Fruit fly (Drosophila melanogaster) whole organism, wandering third instar larva: ENCODE data around the gene cher.
A peak's percentile ranks its signal among the peaks of the same experiment; 100 is the strongest.

Experiments used
- Abd-B ChIP-seq: fragments of >200 bp; optimal IDR thresholded peaks from 2 replicates; lab custom pipeline; 2017; ENCODE audit warnings: missing biosample characterization, missing genetic modification characterization
- CG32264 ChIP-seq: fragments of 200-800 bp; sonication (Bioruptor generic); optimal IDR thresholded peaks from 2 replicates; lab custom pipeline; 2016; ENCODE audit warnings: missing biosample characterization, missing genetic modification characterization
- CG9705 ChIP-seq: fragments of 200-800 bp; sonication (Bioruptor generic); optimal IDR thresholded peaks from 2 replicates; lab custom pipeline; 2018; ENCODE audit warnings: missing biosample characterization, mild to moderate bottlenecking, missing genetic modification characterization
- CrebA ChIP-seq: fragments of 200-800 bp; sonication (Bioruptor generic); optimal IDR thresholded peaks from 2 replicates; lab custom pipeline; 2016; ENCODE audit warnings: missing biosample characterization, mild to moderate bottlenecking, missing genetic modification characterization, borderline replicate concordance
- Dfd ChIP-seq: fragments of >200 bp; optimal IDR thresholded peaks from 2 replicates; lab custom pipeline; 2017; ENCODE audit warnings: missing biosample characterization, missing genetic modification characterization
- Dif ChIP-seq: fragments of 200-275, 200-300 bp; sonication (Bioruptor generic); optimal IDR thresholded peaks from 2 replicates; lab custom pipeline; 2018; ENCODE audit warnings: missing biosample characterization, missing genetic modification characterization; ENCODE audit not compliant: partially characterized antibody
- GATAd ChIP-seq: sonication (Bioruptor generic); optimal IDR thresholded peaks from 2 replicates; lab custom pipeline; 2016; ENCODE audit warnings: missing biosample characterization, missing genetic modification characterization
- HLH106 ChIP-seq: fragments of 200-800 bp; optimal IDR thresholded peaks from 3 replicates; lab custom pipeline; 2019; ENCODE audit warnings: missing biosample characterization, mild to moderate bottlenecking, missing genetic modification characterization, moderate library complexity
- Hnf4 ChIP-seq: fragments of 200-800 bp; sonication (Bioruptor generic); optimal IDR thresholded peaks from 2 replicates; lab custom pipeline; 2016; ENCODE audit warnings: missing biosample characterization, mild to moderate bottlenecking, missing genetic modification characterization
- Hr78 ChIP-seq: fragments of >200 bp; optimal IDR thresholded peaks from 2 replicates; lab custom pipeline; 2017; ENCODE audit warnings: missing biosample characterization, missing genetic modification characterization
- Hr83 ChIP-seq: fragments of 200-300 bp; sonication (Bioruptor generic); optimal IDR thresholded peaks from 2 replicates; lab custom pipeline; 2016; ENCODE audit warnings: missing biosample characterization, mild to moderate bottlenecking, missing genetic modification characterization, moderate library complexity; ENCODE audit not compliant: poor library complexity, severe bottlenecking
- Jra ChIP-seq: sonication (Bioruptor generic); optimal IDR thresholded peaks from 2 replicates; lab custom pipeline; 2016; ENCODE audit warnings: missing biosample characterization, missing genetic modification characterization
- Mio ChIP-seq: sonication (Bioruptor generic); optimal IDR thresholded peaks from 2 replicates; lab custom pipeline; 2016; ENCODE audit warnings: missing biosample characterization, missing genetic modification characterization
- Myc ChIP-seq: fragments of >200 bp; optimal IDR thresholded peaks from 2 replicates; lab custom pipeline; 2017
- N ChIP-seq: fragments of >200 bp; optimal IDR thresholded peaks from 2 replicates; lab custom pipeline; 2018; ENCODE audit warnings: missing biosample characterization, missing external identifiers, missing genetic modification characterization
- OdsH ChIP-seq: fragments of 200-800 bp; sonication (Bioruptor generic); optimal IDR thresholded peaks from 2 replicates; lab custom pipeline; 2016; ENCODE audit warnings: missing biosample characterization, mild to moderate bottlenecking, missing genetic modification characterization
- Rel ChIP-seq, 2 experiments: fragments of 200-800 bp; sonication (Bioruptor generic) in 1 of 2; optimal IDR thresholded peaks; 2 replicates in 1 of 2; 3 replicates in 1 of 2; lab custom pipeline; 2016 to 2019; ENCODE audit warnings: mild to moderate bottlenecking in 2 of 2, missing biosample characterization in 2 of 2, missing genetic modification characterization in 2 of 2, moderate library complexity in 1 of 2
- Sp1 ChIP-seq: fragments of 200-800 bp; sonication (Bioruptor generic); optimal IDR thresholded peaks from 3 replicates; lab custom pipeline; 2019; ENCODE audit warnings: missing biosample characterization, mild to moderate bottlenecking, missing genetic modification characterization, moderate library complexity
- Vsx2 ChIP-seq: fragments of 200-300, 225-300 bp; sonication (Bioruptor generic); optimal IDR thresholded peaks from 2 replicates; lab custom pipeline; 2018; ENCODE audit warnings: missing biosample characterization, missing genetic modification characterization; ENCODE audit not compliant: partially characterized antibody
- br ChIP-seq: fragments of 200-800 bp; sonication (Bioruptor generic); optimal IDR thresholded peaks from 2 replicates; lab custom pipeline; 2016; ENCODE audit warnings: missing biosample characterization, missing genetic modification characterization
- dl ChIP-seq, 2 experiments: fragments of 175-275, 200-275 bp in 1 of 2; fragments of 200-275 bp in 1 of 2; sonication (Bioruptor generic); optimal IDR thresholded peaks; lab custom pipeline; 2018; ENCODE audit warnings: mild to moderate bottlenecking in 2 of 2, missing biosample characterization in 2 of 2, missing genetic modification characterization in 2 of 2, moderate library complexity in 2 of 2; ENCODE audit not compliant: partially characterized antibody in 2 of 2, insufficient read depth in 1 of 2
- dmrt93B ChIP-seq: fragments of 200-800 bp; sonication (Bioruptor generic); optimal IDR thresholded peaks from 2 replicates; lab custom pipeline; 2018; ENCODE audit warnings: missing biosample characterization, mild to moderate bottlenecking, missing genetic modification characterization
- dsf ChIP-seq: sonication (Bioruptor generic); optimal IDR thresholded peaks from 2 replicates; lab custom pipeline; 2016; ENCODE audit warnings: missing biosample characterization, missing genetic modification characterization, borderline replicate concordance
- ey ChIP-seq: fragments of 200-800 bp; sonication (Bioruptor generic); optimal IDR thresholded peaks from 2 replicates; lab custom pipeline; 2016; ENCODE audit warnings: missing biosample characterization, missing genetic modification characterization
- foxo ChIP-seq, 2 experiments: fragments of 200-800 bp; sonication (Bioruptor generic); optimal IDR thresholded peaks; 2 replicates in 1 of 2; 3 replicates in 1 of 2; lab custom pipeline; 2016 to 2017; ENCODE audit warnings: missing biosample characterization in 2 of 2, missing genetic modification characterization in 2 of 2
- fru ChIP-seq: fragments of 200-800 bp; sonication (Bioruptor generic); optimal IDR thresholded peaks from 3 replicates; lab custom pipeline; 2016; ENCODE audit warnings: missing biosample characterization, mild to moderate bottlenecking, missing genetic modification characterization
- h ChIP-seq: fragments of 200-800 bp; sonication (Bioruptor generic); optimal IDR thresholded peaks from 3 replicates; lab custom pipeline; 2016; ENCODE audit warnings: missing biosample characterization, mild to moderate bottlenecking, missing genetic modification characterization
- jim ChIP-seq: fragments of 175-275, 200-325 bp; sonication (Bioruptor generic); optimal IDR thresholded peaks from 2 replicates; lab custom pipeline; 2016; ENCODE audit warnings: missing biosample characterization, mild to moderate bottlenecking, missing genetic modification characterization
- lola ChIP-seq: fragments of >200 bp; optimal IDR thresholded peaks from 2 replicates; lab custom pipeline; 2017; ENCODE audit warnings: missing biosample characterization, missing genetic modification characterization
- pan ChIP-seq: fragments of >200 bp; optimal IDR thresholded peaks from 2 replicates; lab custom pipeline; 2017
- psq ChIP-seq: fragments of 200-800 bp; sonication (Bioruptor generic); optimal IDR thresholded peaks from 3 replicates; lab custom pipeline; 2017; ENCODE audit warnings: missing biosample characterization, mild to moderate bottlenecking, missing genetic modification characterization, moderate library complexity
- rgr ChIP-seq: fragments of 200-800 bp; sonication (Bioruptor generic); optimal IDR thresholded peaks from 3 replicates; lab custom pipeline; 2016; ENCODE audit warnings: missing biosample characterization, mild to moderate bottlenecking, missing genetic modification characterization
- sage ChIP-seq: fragments of 200-800 bp; sonication (Bioruptor generic); optimal IDR thresholded peaks from 2 replicates; lab custom pipeline; 2016; ENCODE audit warnings: missing biosample characterization, mild to moderate bottlenecking, missing genetic modification characterization
- sv ChIP-seq: fragments of 200-800 bp; sonication (Bioruptor generic); optimal IDR thresholded peaks from 3 replicates; lab custom pipeline; 2016; ENCODE audit warnings: missing biosample characterization, missing genetic modification characterization
- tai ChIP-seq: sonication (Bioruptor generic); optimal IDR thresholded peaks from 2 replicates; lab custom pipeline; 2016; ENCODE audit warnings: missing biosample characterization, missing genetic modification characterization
- usp ChIP-seq: fragments of >200 bp; optimal IDR thresholded peaks from 2 replicates; lab custom pipeline; 2017; ENCODE audit warnings: missing biosample characterization, missing genetic modification characterization
- woc ChIP-seq: sonication (Bioruptor generic); optimal IDR thresholded peaks from 2 replicates; lab custom pipeline; 2016; ENCODE audit warnings: missing biosample characterization, mild to moderate bottlenecking, missing genetic modification characterization

cher gene

DNA sequence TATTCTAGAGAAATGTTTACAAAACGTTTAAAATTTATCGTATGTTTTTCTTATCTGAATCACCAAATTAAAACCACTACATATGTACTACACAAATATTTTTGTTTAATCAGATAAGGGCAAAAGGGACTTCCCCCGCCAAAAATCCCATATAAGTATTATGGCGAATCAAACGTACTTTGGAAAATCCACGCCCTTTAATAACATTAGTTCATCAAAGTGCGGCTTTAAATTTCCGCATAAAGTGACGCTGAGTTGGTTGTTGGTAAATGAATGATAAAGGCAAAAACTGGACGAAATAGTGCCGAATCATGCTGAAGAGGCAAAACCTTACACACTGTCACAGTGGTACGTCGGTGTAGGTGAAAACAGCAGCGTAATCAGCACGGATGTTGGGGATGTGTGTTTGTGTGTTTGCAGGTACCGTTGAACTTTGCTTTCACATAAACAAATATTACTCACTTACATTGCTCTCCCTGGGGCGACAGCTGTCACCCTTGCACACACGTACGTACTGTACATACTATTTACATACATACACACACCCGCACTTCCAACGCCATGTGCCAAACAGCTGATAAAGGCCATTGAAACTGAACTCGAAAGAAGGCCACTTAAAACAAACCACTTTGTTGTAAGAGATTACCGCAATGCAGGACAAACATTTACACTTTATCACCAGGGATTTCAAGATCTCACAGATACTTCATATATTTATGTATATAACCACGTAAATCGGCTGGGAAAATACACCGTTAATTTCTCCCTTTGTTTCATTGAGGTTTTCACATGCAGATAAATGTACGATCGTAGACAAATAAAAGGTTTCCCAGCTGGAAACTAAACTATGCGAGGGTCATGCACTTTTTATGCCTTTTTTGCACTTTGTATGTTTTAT is 46.0 kb downstream of the cher start:
- TF ChIP-seq CrebA (GFP tag; lab: Kevin White, UChicago), result no peak
- TF ChIP-seq foxo (GFP tag; optimal IDR thresholded peaks at IDR 0.05; lab: Kevin White, UChicago), result peak in 1 of 2 experiments; percentile 0
- TF ChIP-seq Hr83 (GFP tag; lab: Kevin White, UChicago), result peak; percentile 56
- peak; percentile 39 for TF ChIP-seq Rel (GFP tag; optimal IDR thresholded peaks at IDR 0.05; lab: Kevin White, UChicago)
- TF ChIP-seq Rel (tag; optimal IDR thresholded peaks at IDR 0.05; lab: Kevin White, UChicago), result peak; percentile 97

DNA sequence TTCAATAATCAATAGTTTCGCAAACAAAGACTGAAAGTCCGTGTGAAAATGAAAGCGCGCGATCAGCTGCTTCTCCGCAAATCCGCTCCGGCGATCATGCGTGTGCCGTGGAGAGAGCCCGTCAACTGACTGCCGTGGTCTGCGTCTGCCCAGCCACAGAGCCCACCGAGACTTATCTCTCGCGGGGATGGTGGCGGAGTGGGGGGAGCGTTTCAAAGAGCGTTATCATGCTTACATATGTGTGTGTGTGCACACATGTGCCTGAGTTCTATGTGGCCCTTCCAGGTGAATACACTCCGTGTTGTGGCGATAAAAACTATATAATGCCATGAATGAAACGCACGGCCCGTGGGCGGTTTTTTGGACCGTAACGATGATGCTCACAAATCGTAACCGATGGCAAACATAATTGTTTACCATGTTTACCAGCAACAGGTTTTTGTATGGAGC is 47.2 kb downstream of the cher start:
- TF ChIP-seq lola (GFP tag; lab: Kevin White, UChicago) (no peak), OdsH (GFP tag; lab: Kevin White, UChicago) (no peak), Sp1 (GFP tag; lab: Kevin White, UChicago) (peak; percentile 14), sage (GFP tag; lab: Kevin White, UChicago) (no peak), Hr78 (no peak), N (no peak), jim (no peak), CrebA (GFP tag; lab: Kevin White, UChicago) (no peak), dmrt93B (GFP tag; lab: Kevin White, UChicago) (no peak), Dfd (GFP tag; lab: Kevin White, UChicago) (no peak), HLH106 (tag; lab: Kevin White, UChicago) (no peak), Jra (GFP tag; lab: Kevin White, UChicago) (no peak), rgr (GFP tag; lab: Kevin White, UChicago) (no peak), Hr83 (GFP tag; lab: Kevin White, UChicago) (peak; percentile 48), usp (GFP tag; lab: Kevin White, UChicago) (no peak), h (GFP tag; lab: Kevin White, UChicago) (peak; percentile 44), Mio (GFP tag; lab: Kevin White, UChicago) (no peak), CG9705 (no peak), Hnf4 (GFP tag; lab: Kevin White, UChicago) (peak; percentile 2), foxo (GFP tag; optimal IDR thresholded peaks at IDR 0.05; lab: Kevin White, UChicago) (no peak), Abd-B (GFP tag; lab: Kevin White, UChicago) (no peak), fru (GFP tag; lab: Kevin White, UChicago) (no peak), Rel (GFP tag; optimal IDR thresholded peaks at IDR 0.05; lab: Kevin White, UChicago) (no peak), Rel (tag; optimal IDR thresholded peaks at IDR 0.05; lab: Kevin White, UChicago) (peak; percentile 82)

dm6 chr3R:17072526-17073114 is 52.6 kb downstream of the cher start, which contains the start of the genes Ns1 and mRpS11:
Gene Ns1 (minus strand): TSS chr3R:17072675.
Gene mRpS11 (plus strand): TSS chr3R:17072732.
- TF ChIP-seq OdsH (GFP tag; lab: Kevin White, UChicago) (no peak), GATAd (no peak), psq (GFP tag; lab: Kevin White, UChicago) (no peak), Dif (GFP tag; lab: Kevin White, UChicago) (no peak), ey (GFP tag; lab: Kevin White, UChicago) (peak; percentile 8), Jra (GFP tag; lab: Kevin White, UChicago) (no peak), Hr83 (GFP tag; lab: Kevin White, UChicago) (peak; percentile 5), rgr (GFP tag; lab: Kevin White, UChicago) (peak; percentile 71), usp (GFP tag; lab: Kevin White, UChicago) (no peak), CG32264 (no peak), h (GFP tag; lab: Kevin White, UChicago) (peak; percentile 49), Myc (peak; percentile 57), lola (GFP tag; lab: Kevin White, UChicago) (no peak), HLH106 (tag; lab: Kevin White, UChicago) (peak; percentile 29), Sp1 (GFP tag; lab: Kevin White, UChicago) (peak; percentile 13), sage (GFP tag; lab: Kevin White, UChicago) (no peak), Hr78 (no peak), dmrt93B (GFP tag; lab: Kevin White, UChicago) (no peak), Dfd (GFP tag; lab: Kevin White, UChicago) (no peak), Hnf4 (GFP tag; lab: Kevin White, UChicago) (peak; percentile 64), tai (GFP tag; lab: Kevin White, UChicago) (no peak), Rel (GFP tag; optimal IDR thresholded peaks at IDR 0.05; lab: Kevin White, UChicago) (no peak), Rel (tag; optimal IDR thresholded peaks at IDR 0.05; lab: Kevin White, UChicago) (peak; percentile 47), Mio (GFP tag; lab: Kevin White, UChicago) (no peak), pan (lab: Kevin White, UChicago) (no peak), jim (no peak), CrebA (GFP tag; lab: Kevin White, UChicago) (no peak), dl (GFP tag; optimal IDR thresholded peaks at IDR 0.05; lab: Kevin White, UChicago; ENCODE audit: insufficient read depth in 1 of 2, partially characterized antibody in 2 of 2) (no peak), fru (GFP tag; lab: Kevin White, UChicago) (peak; percentile 38), woc (GFP tag; lab: Kevin White, UChicago) (no peak), Vsx2 (no peak), dsf (GFP tag; lab: Kevin White, UChicago) (no peak), N (no peak), sv (GFP tag; lab: Kevin White, UChicago) (peak; percentile 24), Abd-B (GFP tag; lab: Kevin White, UChicago) (no peak), br (GFP tag; lab: Kevin White, UChicago) (no peak), foxo (GFP tag; optimal IDR thresholded peaks at IDR 0.05; lab: Kevin White, UChicago) (peak in 1 of 2 experiments; percentile 60), CG9705 (no peak)
